Fruit fly (Drosophila melanogaster) whole organism, adult: Measurements from ENCODE around the gene 7B2.

ENCODE experiments used
- CG33017 ChIP-seq: fragments of 200-800 bp; sonication (Bioruptor generic); optimal IDR thresholded peaks from 2 replicates; lab custom pipeline; 2018; ENCODE audit warnings: missing biosample characterization, mild to moderate bottlenecking, missing genetic modification characterization, moderate library complexity
- Hr96 ChIP-seq: fragments of 200-800 bp; sonication (Bioruptor generic); optimal IDR thresholded peaks from 2 replicates; lab custom pipeline; 2016; ENCODE audit warnings: missing biosample characterization, missing genetic modification characterization
- bab1 ChIP-seq: fragments of 200-800 bp; sonication (Bioruptor generic); optimal IDR thresholded peaks from 3 replicates; lab custom pipeline; 2019; ENCODE audit warnings: missing biosample characterization, mild to moderate bottlenecking, missing genetic modification characterization, moderate library complexity
- kay ChIP-seq: fragments of 200-800 bp; sonication (Bioruptor generic); peaks from one replicate; lab custom pipeline; 2016; ENCODE audit warnings: missing biosample characterization, missing genetic modification characterization, borderline replicate concordance
- ovo ChIP-seq: fragments of 200-800 bp; sonication (Bioruptor generic); optimal IDR thresholded peaks from 2 replicates; lab custom pipeline; 2016; ENCODE audit warnings: missing biosample characterization, missing genetic modification characterization

- TF ChIP-seq Hr96, result no peak
- no peak for TF ChIP-seq ovo (GFP tag; lab: Kevin White, UChicago)
- TF ChIP-seq kay (GFP tag; lab: Kevin White, UChicago), result no peak
- no peak for TF ChIP-seq CG33017 (tag; lab: Kevin White, UChicago)
- no peak for TF ChIP-seq bab1 (GFP tag; lab: Kevin White, UChicago)
Measured at dm6 chr3R:5390095-5390663, 13.6 kb downstream of the 7B2 start.
